Fruit fly (Drosophila melanogaster) Kc167 (cell line): ENCODE measurements around the gene Nmdmc.

ENCODE experiments used
- Myc ChIP-seq: fragments of >200 bp; optimal IDR thresholded peaks from 2 replicates; lab custom pipeline; 2017; ENCODE audit warnings: missing external identifiers
- Sin3A ChIP-seq: fragments of >200 bp; optimal IDR thresholded peaks from 2 replicates; lab custom pipeline; 2018; ENCODE audit warnings: missing external identifiers
- h ChIP-seq: fragments of >200 bp; optimal IDR thresholded peaks from 3 replicates; lab custom pipeline; 2018; ENCODE audit warnings: missing external identifiers
- insv ChIP-seq: fragments of >200 bp; optimal IDR thresholded peaks from 3 replicates; lab custom pipeline; 2018; ENCODE audit warnings: missing external identifiers
- psq ChIP-seq: fragments of >200 bp; optimal IDR thresholded peaks from 2 replicates; lab custom pipeline; 2017; ENCODE audit warnings: missing external identifiers
- ttk ChIP-seq: sonication (Bioruptor generic); optimal IDR thresholded peaks from 2 replicates; lab custom pipeline; 2017; ENCODE audit warnings: missing external identifiers

Gene Nmdmc

DNA sequence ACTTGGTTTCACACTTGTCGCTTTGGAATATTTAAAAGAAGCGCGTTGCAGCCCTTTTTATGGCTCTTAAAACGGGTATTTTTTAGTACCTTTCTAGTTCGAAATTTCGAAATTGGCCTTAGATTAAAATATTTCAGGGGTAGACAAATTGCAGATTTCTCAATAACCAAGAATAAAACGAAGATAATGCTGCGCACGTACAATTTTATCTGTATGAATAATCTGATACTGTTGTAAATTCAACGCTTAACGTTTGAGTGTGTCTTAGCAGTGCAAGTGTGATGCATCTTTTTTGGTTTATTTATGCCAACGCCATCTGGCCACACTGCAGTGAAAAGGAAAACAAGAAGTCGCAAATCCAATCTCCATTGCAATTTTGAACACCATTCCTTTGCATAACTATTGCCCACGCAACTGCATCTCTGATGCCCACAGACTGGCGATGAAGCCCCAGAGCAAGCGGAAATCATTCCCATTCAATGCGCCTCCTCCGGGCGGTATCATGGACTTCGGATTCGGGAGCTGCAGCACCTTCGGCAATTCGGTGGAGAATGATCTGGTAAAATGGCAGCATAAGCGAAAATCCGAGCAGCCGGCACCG lies at the start of gene Nmdmc:
Gene Nmdmc (minus strand): TSS at position 37 of the 601 bp plus-strand sequence.
- TF ChIP-seq Myc (lab: Kevin White, UChicago), result no peak
- TF ChIP-seq psq (lab: Kevin White, UChicago), result no peak
- no peak for TF ChIP-seq Sin3A (lab: Kevin White, UChicago)
- no peak for TF ChIP-seq insv (lab: Kevin White, UChicago)
- no peak for TF ChIP-seq h (lab: Kevin White, UChicago)
- no peak for TF ChIP-seq ttk (lab: Kevin White, UChicago)

DNA sequence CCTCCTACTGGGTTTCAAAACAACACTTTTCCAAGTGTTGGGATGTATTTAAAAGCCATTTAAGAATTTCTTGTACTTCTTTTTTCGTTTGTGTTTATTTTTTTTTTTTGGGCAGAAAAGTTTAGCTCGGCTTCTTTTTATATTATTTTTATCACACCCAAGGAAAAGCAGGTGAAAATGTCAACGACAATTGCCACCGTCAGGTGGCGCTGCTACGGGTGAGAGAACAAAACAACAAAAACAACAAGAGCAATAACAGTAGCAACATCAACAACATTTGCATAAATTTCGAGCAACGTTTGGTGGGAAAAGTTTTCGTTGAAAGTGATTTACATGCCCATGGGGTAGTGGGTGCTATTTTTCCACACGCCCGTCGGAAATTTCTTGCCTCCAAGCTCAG lies 39.9 kb upstream of the Nmdmc start:
- TF ChIP-seq insv (lab: Kevin White, UChicago) (no peak), ttk (lab: Kevin White, UChicago) (no peak), Myc (lab: Kevin White, UChicago) (no peak), h (lab: Kevin White, UChicago) (no peak), psq (lab: Kevin White, UChicago) (no peak), Sin3A (lab: Kevin White, UChicago) (no peak)

DNA sequence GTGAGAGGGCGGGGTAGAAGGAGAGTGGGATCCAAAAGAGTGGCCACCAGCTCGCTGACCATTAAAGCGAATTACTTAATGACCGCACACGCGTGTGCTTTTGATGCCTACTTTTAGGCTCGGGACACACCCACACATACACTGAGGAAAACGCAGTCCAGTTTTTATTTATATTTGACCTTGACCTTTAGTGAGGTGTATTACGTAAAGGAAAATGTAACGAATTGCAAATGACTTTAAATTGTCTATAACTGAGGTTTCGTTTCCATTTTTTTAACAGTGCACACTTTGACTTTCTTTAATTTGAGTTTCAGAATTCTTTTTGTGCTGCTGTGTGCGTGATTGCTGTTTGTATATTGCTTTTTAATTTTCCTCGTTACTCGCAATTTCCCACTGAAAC lies 35.0 kb upstream of the Nmdmc start:
- TF ChIP-seq psq (lab: Kevin White, UChicago) (no peak), Myc (lab: Kevin White, UChicago) (no peak), Sin3A (lab: Kevin White, UChicago) (no peak), h (lab: Kevin White, UChicago) (no peak), ttk (lab: Kevin White, UChicago) (no peak), insv (lab: Kevin White, UChicago) (no peak)

DNA sequence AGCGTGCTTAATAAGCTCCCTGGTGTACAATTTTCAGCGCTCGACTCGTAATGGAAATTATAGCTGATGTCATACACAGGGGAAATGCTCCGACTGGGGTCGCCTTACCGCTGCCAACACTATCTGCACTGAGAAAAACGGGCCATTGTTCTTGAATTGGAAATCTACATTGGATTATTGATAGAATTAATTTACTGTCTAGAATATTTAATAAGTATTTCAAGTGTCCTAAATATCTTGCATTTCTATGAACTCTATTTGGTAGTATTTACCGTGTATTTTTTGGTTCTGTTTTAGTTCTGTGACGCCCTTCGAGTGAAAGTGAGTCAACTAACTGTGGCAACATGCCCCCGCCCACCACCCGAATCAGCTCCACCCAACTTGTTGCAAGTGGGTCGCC lies 33.0 kb upstream of the Nmdmc start:
- TF ChIP-seq psq (lab: Kevin White, UChicago) (no peak), ttk (lab: Kevin White, UChicago) (no peak), h (lab: Kevin White, UChicago) (no peak), insv (lab: Kevin White, UChicago) (no peak), Sin3A (lab: Kevin White, UChicago) (no peak), Myc (lab: Kevin White, UChicago) (no peak)

DNA sequence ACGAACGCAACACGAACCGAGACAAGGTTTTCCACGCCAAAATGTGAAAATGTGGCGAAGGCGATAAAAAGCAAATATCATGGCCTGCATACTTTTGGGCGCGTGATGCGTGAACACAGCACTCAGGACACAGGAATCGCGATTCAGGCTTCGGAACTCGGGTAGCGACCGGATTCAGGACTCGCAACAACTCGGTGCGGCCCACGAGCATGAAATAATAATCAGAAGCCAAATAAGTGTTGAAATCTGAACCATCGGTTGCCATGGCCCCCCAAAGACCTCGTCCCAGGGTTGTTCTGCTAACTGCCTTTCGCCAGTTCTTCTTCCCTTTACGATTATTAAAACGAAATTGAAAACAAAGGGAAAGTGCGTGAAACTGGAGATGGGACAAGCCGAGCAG lies 32.0 kb upstream of the Nmdmc start:
- no peak for TF ChIP-seq Myc (lab: Kevin White, UChicago)
- no peak for TF ChIP-seq psq (lab: Kevin White, UChicago)
- no peak for TF ChIP-seq Sin3A (lab: Kevin White, UChicago)
- TF ChIP-seq ttk (lab: Kevin White, UChicago), result no peak
- no peak for TF ChIP-seq h (lab: Kevin White, UChicago)
- no peak for TF ChIP-seq insv (lab: Kevin White, UChicago)

DNA sequence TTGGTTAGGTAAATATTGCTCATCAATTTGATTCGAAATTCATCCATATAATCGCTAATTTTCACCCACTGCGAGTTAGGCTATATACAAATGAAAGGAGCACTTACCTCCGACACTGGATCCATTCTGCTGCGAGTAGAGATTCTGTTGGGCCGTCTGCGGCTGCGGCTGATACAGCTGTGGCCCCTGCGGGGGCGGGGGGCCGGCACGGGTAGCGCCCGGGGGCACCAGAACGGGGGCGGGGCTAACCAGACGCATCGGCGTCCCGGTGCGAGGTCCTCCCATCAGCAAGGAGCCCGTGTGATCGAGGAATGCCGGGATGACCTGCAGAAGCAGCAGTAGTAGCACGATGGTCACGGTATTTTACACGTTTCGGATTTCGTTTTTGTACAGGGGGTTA lies 29.3 kb upstream of the Nmdmc start:
- TF ChIP-seq h (lab: Kevin White, UChicago) (no peak), Sin3A (lab: Kevin White, UChicago) (no peak), Myc (lab: Kevin White, UChicago) (no peak), ttk (lab: Kevin White, UChicago) (no peak), insv (lab: Kevin White, UChicago) (no peak), psq (lab: Kevin White, UChicago) (no peak)

DNA sequence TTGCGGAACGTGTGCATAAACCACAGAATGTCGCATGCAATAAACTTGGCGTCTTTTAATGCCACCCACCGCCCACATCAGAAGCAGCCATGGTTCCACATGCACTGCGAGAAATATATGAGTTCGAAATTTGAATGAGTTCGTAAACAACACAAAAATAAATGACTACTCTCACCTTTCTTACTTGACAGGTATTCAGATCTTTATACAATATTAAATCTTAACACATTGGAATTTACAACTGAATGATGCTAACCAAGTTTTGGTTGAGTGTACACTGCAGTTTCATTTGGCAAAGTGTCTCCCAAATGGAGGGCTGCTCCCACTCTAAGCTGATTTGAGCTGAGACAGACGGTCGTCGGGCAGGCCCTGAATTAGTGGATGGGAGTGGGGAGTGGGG lies 24.6 kb upstream of the Nmdmc start:
- no peak for TF ChIP-seq psq (lab: Kevin White, UChicago)
- TF ChIP-seq h (lab: Kevin White, UChicago), result no peak
- TF ChIP-seq Myc (lab: Kevin White, UChicago), result no peak
- TF ChIP-seq Sin3A (lab: Kevin White, UChicago), result no peak
- TF ChIP-seq insv (lab: Kevin White, UChicago), result no peak
- TF ChIP-seq ttk (lab: Kevin White, UChicago), result no peak

DNA sequence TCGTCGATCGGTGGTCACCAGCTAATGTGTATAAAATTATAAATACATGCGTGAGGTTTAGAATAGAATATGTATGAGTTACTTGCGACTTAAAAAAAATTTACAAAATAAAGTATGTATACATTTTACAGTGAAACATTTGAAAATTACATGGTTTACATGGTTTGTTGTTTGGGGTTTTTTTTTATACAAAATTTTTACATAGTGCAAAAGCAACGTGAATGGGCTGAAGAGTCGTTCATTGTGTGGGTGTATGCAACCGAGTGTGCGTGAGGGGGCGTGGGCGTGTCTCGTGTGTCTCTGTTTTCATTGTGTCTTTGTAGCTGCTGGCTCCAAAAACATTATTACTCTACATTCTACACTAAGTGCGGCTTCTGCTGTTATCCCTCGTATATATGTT lies 19.5 kb upstream of the Nmdmc start:
- TF ChIP-seq psq (lab: Kevin White, UChicago), result no peak
- TF ChIP-seq ttk (lab: Kevin White, UChicago), result no peak
- no peak for TF ChIP-seq Myc (lab: Kevin White, UChicago)
- TF ChIP-seq insv (lab: Kevin White, UChicago), result no peak
- no peak for TF ChIP-seq Sin3A (lab: Kevin White, UChicago)
- TF ChIP-seq h (lab: Kevin White, UChicago), result no peak

DNA sequence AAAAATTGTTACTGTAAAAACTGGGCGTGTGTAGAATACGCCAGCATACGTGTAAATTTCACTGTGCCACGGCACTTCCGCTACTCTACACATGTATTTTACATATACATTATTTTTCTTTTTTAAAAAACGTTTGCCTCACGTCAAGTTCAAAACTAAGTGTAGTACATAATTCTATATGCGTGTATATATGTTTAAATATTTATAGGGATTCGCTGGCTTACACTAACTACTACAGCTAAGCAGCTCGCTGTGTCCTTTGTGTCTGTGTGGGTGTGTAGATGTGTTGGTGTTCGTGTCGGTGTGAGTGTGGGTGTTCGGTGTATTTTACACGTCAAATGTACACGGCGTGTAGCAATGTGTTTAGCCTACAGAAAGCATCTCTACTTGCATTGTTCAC lies 18.1 kb upstream of the Nmdmc start:
- TF ChIP-seq insv (lab: Kevin White, UChicago) (no peak), h (lab: Kevin White, UChicago) (no peak), Sin3A (lab: Kevin White, UChicago) (no peak)

DNA sequence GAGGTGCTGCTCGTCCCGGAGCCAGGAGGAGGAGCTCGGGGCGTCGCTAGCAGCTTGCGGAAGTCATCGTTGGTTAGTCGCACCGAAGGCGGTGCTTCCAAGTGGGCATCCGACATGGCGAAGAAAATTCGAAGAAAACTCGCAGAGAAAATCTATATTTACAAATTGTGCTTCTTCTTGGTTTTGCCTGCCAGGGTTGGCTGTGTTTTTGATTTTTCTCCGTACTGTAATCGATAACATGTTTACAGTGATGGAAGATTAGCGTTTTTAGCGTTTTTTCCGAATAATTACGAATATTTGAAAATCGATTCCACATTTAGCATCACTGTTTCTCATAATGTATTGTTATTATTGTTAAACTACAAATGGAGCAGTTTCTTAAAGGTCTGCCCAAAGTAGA lies 14.5 kb upstream of the Nmdmc start, which contains the start of the genes beag and Ada:
Gene beag (minus strand): TSS at position 205 of the 400 bp plus-strand sequence.
Gene Ada (plus strand): TSS at position 310 of the 400 bp plus-strand sequence.
- TF ChIP-seq h (lab: Kevin White, UChicago) (no peak), insv (lab: Kevin White, UChicago) (no peak), Myc (lab: Kevin White, UChicago) (no peak), Sin3A (lab: Kevin White, UChicago) (no peak), ttk (lab: Kevin White, UChicago) (no peak), psq (lab: Kevin White, UChicago) (no peak)

DNA sequence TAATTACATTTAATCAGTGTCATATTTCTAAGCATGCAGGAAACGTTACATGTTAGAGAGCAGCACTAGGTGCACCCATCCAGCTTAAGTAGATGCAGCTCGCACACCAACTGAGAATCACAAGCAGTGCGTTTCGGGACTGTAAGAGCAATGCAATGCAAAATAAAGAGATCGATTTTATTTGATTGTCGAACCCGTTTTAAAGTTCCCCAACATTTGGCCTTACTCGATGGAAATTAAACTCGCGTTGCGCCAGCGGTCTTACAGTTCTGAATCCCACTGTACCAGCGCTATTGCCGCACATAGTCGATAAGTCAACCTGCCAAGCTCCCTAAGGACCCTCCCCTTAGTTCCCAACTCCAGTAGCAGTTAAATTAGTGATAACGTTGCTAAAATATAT lies 12.4 kb upstream of the Nmdmc start:
- TF ChIP-seq Myc (lab: Kevin White, UChicago) (no peak), Sin3A (lab: Kevin White, UChicago) (no peak), h (lab: Kevin White, UChicago) (no peak), insv (lab: Kevin White, UChicago) (no peak), psq (lab: Kevin White, UChicago) (no peak), ttk (lab: Kevin White, UChicago) (no peak)
